Fruit fly (Drosophila melanogaster): Measurements from ENCODE around the gene Coq3.

Gene Coq3

DNA sequence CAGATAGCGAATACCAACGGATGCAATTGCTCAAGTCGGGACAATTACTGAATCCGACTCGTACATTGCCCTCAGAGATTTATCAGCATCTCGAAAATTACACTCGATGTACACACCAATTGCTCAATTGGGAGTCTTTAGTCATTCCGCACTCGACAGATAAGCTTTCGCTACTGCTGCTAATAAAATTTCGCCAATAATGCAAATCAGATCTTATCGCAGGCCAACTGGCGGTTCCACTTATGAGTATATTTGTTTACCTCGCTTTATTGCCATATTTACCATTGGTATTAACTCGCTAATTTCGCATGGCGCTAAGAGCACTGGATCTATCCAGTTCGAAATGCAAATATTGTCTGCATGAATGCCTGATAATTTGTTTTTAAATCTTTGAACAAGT is 44.9 kb downstream of the Coq3 start:
- TF ChIP-seq CG8478 (optimal IDR thresholded peaks at IDR 0.05) = no peak
- TF ChIP-seq CTCF (optimal IDR thresholded peaks at IDR 0.05) = no peak

DNA sequence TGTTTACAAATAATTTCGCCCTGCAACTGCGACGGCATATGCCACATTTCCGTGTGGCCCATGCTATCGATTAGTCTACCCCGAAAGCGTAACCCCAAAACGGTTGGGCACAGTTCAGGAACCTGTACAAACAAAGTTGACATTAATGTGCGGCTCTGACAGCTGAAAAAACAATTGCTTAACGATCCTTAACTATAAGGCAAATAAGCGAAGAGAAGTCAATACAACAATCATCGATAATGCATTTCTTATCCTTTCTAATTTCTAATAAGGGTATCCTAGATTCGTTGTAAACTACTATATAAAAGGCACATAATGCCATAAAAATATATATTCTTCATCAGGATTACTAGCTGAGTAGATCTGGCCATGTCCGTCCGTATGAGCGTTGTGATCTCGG is 46.6 kb downstream of the Coq3 start:
- no peak for TF ChIP-seq CG8478 (optimal IDR thresholded peaks at IDR 0.05)
- TF ChIP-seq CTCF (optimal IDR thresholded peaks at IDR 0.05) = no peak

DNA sequence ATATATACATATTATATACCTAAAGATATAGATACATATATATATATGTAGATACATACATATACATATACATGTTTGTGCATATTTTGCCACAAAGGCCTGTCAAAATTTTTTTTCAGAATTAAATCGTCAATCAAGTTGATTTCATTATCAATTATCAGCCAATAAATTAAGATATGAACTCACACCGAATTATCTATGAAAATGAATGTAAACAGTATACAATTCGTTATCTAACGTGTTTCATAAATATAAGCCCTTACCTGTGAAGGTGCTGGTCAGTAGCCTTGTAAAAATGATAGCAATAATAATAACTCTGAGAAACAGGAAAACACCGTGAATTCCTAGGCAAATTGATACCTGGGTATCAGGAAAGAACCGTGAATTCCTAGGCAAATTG is 48.7 kb downstream of the Coq3 start:
- TF ChIP-seq CG8478 (optimal IDR thresholded peaks at IDR 0.05) = no peak
- TF ChIP-seq CTCF (optimal IDR thresholded peaks at IDR 0.05) = no peak

DNA sequence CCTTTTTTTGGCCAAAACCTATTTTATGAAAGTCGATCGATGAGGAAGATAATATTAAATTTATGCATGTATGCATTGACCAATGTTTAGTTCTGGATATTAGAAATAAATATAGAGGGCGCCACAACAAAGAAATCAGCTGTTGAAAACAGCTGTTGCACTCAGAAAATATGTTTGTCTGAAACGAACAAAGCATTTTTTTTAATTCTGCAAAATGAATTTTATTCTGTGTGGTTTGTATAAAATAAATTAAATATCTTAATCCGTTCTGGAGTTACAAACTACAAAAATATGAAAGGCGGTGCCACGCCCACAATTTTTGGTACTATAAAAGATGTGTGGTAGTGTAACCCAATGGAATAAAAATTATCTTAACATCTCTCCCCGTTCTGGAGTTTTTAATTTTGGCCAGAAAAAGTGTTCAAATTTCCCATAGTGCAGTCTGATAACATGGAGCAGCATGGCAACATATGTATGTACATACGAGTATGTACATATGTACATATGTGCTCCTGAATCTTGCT is 49.6 kb downstream of the Coq3 start:
- TF ChIP-seq CTCF (optimal IDR thresholded peaks at IDR 0.05) (peak; percentile 65 to 70), CG8478 (optimal IDR thresholded peaks at IDR 0.05) (no peak)

DNA sequence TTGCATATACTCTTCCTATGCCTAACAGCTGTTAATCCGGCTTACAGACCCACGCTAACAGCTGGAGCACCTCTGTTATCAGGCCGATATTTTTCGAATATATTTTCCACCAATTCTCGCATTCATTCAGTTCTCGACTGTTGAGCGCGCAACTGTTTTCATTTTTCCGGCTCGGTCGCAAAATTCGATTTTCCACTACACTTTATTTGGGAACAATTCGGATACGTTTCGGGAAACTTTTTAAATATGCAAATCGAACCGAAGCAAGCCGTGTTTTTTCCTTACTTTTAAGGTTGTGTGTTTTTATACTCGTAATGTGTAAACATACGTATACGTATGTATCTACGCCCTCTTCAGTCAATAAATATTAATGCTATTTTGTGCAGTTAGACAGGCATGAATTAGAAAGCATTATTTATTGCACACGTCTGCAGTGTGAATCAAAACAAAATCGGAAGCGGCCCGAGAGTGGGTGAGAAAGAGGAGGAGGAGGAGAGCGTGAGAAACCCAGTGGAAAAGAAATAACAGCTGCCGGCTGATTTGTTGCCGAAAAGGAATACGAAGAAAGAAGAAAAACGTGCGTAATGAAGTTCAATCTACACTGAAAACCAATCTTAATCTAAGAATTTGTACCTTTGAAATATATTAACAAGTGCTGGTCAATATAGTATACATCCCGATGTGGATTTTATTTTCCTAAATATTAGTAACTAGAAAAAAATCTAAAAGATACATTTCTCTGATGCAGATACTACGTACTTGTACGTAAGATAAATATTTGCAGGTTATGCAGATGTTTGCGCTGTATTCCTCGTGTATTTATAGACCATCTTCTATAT is 50.5 kb downstream of the Coq3 start:
- TF ChIP-seq CG8478 (optimal IDR thresholded peaks at IDR 0.05) = no peak
- TF ChIP-seq CTCF (optimal IDR thresholded peaks at IDR 0.05) = no peak

Measured in S2 (cell line).